Worm (Caenorhabditis elegans) whole organism, L2 larva: ENCODE measurements around the gene nhr-185.

Experiments used
- ZK546.5 ChIP-seq: sonication (generic microtip); optimal IDR thresholded peaks from 2 replicates; lab custom pipeline; 2017; ENCODE audit warnings: missing biosample characterization, missing genetic modification characterization
- aly-2 ChIP-seq: fragments of 150-350 bp; optimal IDR thresholded peaks from 2 replicates; lab custom pipeline; 2014; ENCODE audit warnings: missing biosample characterization, missing genetic modification characterization
- crh-2 ChIP-seq: sonication (generic microtip); optimal IDR thresholded peaks from 2 replicates; lab custom pipeline; 2017; ENCODE audit warnings: missing biosample characterization, missing genetic modification characterization
- lin-39 ChIP-seq: fragments of 150-350 bp; optimal IDR thresholded peaks from 2 replicates; lab custom pipeline; 2014; ENCODE audit warnings: missing biosample characterization, missing genetic modification reagents, missing genetic modification characterization
- nhr-11 ChIP-seq: fragments of 150-350 bp; optimal IDR thresholded peaks from 2 replicates; lab custom pipeline; 2014; ENCODE audit warnings: missing biosample characterization, missing genetic modification characterization
- peb-1 ChIP-seq: fragments of 150-350 bp; optimal IDR thresholded peaks from 2 replicates; lab custom pipeline; 2014; ENCODE audit warnings: missing biosample characterization, missing genetic modification characterization
- skn-1 ChIP-seq: sonication (generic microtip); optimal IDR thresholded peaks from 2 replicates; lab custom pipeline; 2017; ENCODE audit warnings: missing biosample characterization, missing genetic modification characterization
- unc-39 ChIP-seq: fragments of 150-350 bp; optimal IDR thresholded peaks from 2 replicates; lab custom pipeline; 2014; ENCODE audit warnings: missing biosample characterization, missing genetic modification characterization
- unc-62 ChIP-seq: fragments of 150-350 bp; optimal IDR thresholded peaks from 2 replicates; lab custom pipeline; 2014; ENCODE audit warnings: missing biosample characterization, missing genetic modification reagents, missing genetic modification characterization
- zag-1 ChIP-seq: fragments of 150-350 bp; optimal IDR thresholded peaks from 2 replicates; lab custom pipeline; 2014; ENCODE audit warnings: missing biosample characterization, missing genetic modification characterization
- ztf-11 ChIP-seq: sonication (generic microtip); optimal IDR thresholded peaks from 2 replicates; lab custom pipeline; 2017; ENCODE audit warnings: missing biosample characterization, missing genetic modification characterization

DNA sequence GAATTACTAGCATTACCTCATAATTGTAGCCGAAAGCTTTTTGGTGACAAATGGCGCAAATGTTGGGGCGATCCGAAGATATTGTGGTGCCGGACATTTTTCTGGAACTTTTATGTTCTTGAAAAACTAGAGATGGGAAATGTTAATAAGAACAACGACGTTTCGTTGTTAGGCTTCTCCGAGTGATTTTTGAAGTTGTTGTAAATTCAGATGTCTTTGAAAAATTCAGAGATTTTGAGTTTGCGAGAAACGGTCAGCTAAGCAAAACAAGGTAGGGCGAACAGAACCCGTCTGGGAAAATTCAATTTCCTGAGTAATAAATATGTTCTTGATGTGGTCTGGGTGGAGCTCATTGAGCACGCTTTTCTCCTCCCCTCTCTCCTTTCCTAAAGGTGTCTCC lies 38.9 kb upstream of the nhr-185 start, which contains the start of gene nhr-124:
- TF ChIP-seq aly-2 (tag; lab: Kevin White, UChicago) (no peak), nhr-11 (no peak), unc-62 (GFP tag; lab: Kevin White, UChicago) (no peak), ztf-11 (tag; lab: Kevin White, UChicago) (no peak), ZK546.5 (no peak), skn-1 (tag; lab: Kevin White, UChicago) (no peak), peb-1 (tag; lab: Kevin White, UChicago) (no peak), lin-39 (no peak), zag-1 (tag; lab: Kevin White, UChicago) (no peak), unc-39 (no peak), crh-2 (tag; lab: Kevin White, UChicago) (no peak)
